Fruit fly (Drosophila melanogaster) whole organism, adult: Measurements from ENCODE around the gene CG34160.

Experiments
- CG11617 ChIP-seq: fragments of 200-800 bp; sonication (Bioruptor generic); optimal IDR thresholded peaks from 2 replicates; lab custom pipeline; 2017; ENCODE audit warnings: mild to moderate bottlenecking, missing biosample characterization, missing genetic modification reagents, missing genetic modification characterization
- CG12768 ChIP-seq: fragments of 200-800 bp; sonication (Bioruptor generic); optimal IDR thresholded peaks from 2 replicates; lab custom pipeline; 2017; ENCODE audit warnings: missing biosample characterization, missing genetic modification characterization, mild to moderate bottlenecking, moderate library complexity, missing genetic modification reagents
- CG14711 ChIP-seq: fragments of 200-800 bp; sonication (Bioruptor generic); optimal IDR thresholded peaks from 2 replicates; lab custom pipeline; 2018; ENCODE audit warnings: missing biosample characterization, mild to moderate bottlenecking, missing genetic modification characterization, moderate library complexity
- CG1620 ChIP-seq: fragments of 200-800 bp; sonication (Bioruptor generic); optimal IDR thresholded peaks from 2 replicates; lab custom pipeline; 2016; ENCODE audit warnings: missing biosample characterization, missing genetic modification characterization
- CG33017 ChIP-seq: fragments of 200-800 bp; sonication (Bioruptor generic); optimal IDR thresholded peaks from 2 replicates; lab custom pipeline; 2018; ENCODE audit warnings: missing biosample characterization, mild to moderate bottlenecking, missing genetic modification characterization, moderate library complexity
- CG5204 ChIP-seq: fragments of 200-800 bp; sonication (Bioruptor generic); optimal IDR thresholded peaks from 2 replicates; lab custom pipeline; 2016; ENCODE audit warnings: missing biosample characterization, missing genetic modification characterization
- CG7045 ChIP-seq: fragments of 200-800 bp; sonication (Bioruptor generic); optimal IDR thresholded peaks from 2 replicates; lab custom pipeline; 2017; ENCODE audit warnings: missing biosample characterization, mild to moderate bottlenecking, missing genetic modification characterization
- CG7101 ChIP-seq: fragments of 200-800 bp; sonication (Bioruptor generic); optimal IDR thresholded peaks from 2 replicates; lab custom pipeline; 2018; ENCODE audit warnings: missing biosample characterization, mild to moderate bottlenecking, missing genetic modification characterization, moderate library complexity
- Clk ChIP-seq: fragments of 200-800 bp; sonication (Bioruptor generic); optimal IDR thresholded peaks from 2 replicates; lab custom pipeline; 2017; ENCODE audit warnings: missing biosample characterization, missing genetic modification characterization
- Crg-1 ChIP-seq: fragments of 200-800 bp; sonication (Bioruptor generic); optimal IDR thresholded peaks from 2 replicates; lab custom pipeline; 2016; ENCODE audit warnings: missing biosample characterization, missing genetic modification characterization
- Hr96 ChIP-seq: fragments of 200-800 bp; sonication (Bioruptor generic); optimal IDR thresholded peaks from 2 replicates; lab custom pipeline; 2016; ENCODE audit warnings: missing biosample characterization, missing genetic modification characterization
- Mnt ChIP-seq: fragments of 200-800 bp; sonication (Bioruptor generic); optimal IDR thresholded peaks from 2 replicates; lab custom pipeline; 2016; ENCODE audit warnings: missing biosample characterization, mild to moderate bottlenecking, missing genetic modification characterization
- bab1 ChIP-seq: fragments of 200-800 bp; sonication (Bioruptor generic); optimal IDR thresholded peaks from 3 replicates; lab custom pipeline; 2019; ENCODE audit warnings: missing biosample characterization, mild to moderate bottlenecking, missing genetic modification characterization, moderate library complexity
- cic ChIP-seq: fragments of 200-800 bp; sonication (Bioruptor generic); optimal IDR thresholded peaks from 2 replicates; lab custom pipeline; 2017; ENCODE audit warnings: missing biosample characterization, mild to moderate bottlenecking, missing genetic modification characterization, moderate library complexity
- cnc ChIP-seq, 2 experiments: fragments of >200 bp; optimal IDR thresholded peaks; 2 replicates each; lab custom pipeline; 2017
- kay ChIP-seq: fragments of 200-800 bp; sonication (Bioruptor generic); peaks from one replicate; lab custom pipeline; 2016; ENCODE audit warnings: missing biosample characterization, missing genetic modification characterization, borderline replicate concordance
- ovo ChIP-seq: fragments of 200-800 bp; sonication (Bioruptor generic); optimal IDR thresholded peaks from 2 replicates; lab custom pipeline; 2016; ENCODE audit warnings: missing biosample characterization, missing genetic modification characterization
- pad ChIP-seq: fragments of 200-800 bp; sonication (Bioruptor generic); optimal IDR thresholded peaks from 3 replicates; lab custom pipeline; 2017; ENCODE audit warnings: missing biosample characterization, missing genetic modification characterization, mild to moderate bottlenecking, moderate library complexity, missing genetic modification reagents
- tj ChIP-seq: fragments of 200-800 bp; sonication (Bioruptor generic); optimal IDR thresholded peaks from 3 replicates; lab custom pipeline; 2017; ENCODE audit warnings: missing biosample characterization, mild to moderate bottlenecking, missing genetic modification characterization, moderate library complexity
- toe ChIP-seq: fragments of 200-800 bp; sonication (Bioruptor generic); optimal IDR thresholded peaks from 2 replicates; lab custom pipeline; 2016; ENCODE audit warnings: missing biosample characterization, missing genetic modification characterization

The CG34160 gene

dm6 chr2L:10614660-10615479 is 35.3 kb downstream of the CG34160 start:
- TF ChIP-seq Crg-1 (GFP tag; lab: Kevin White, UChicago): no peak
- no peak for TF ChIP-seq Mnt
- peak; percentile 4 for TF ChIP-seq kay

- TF ChIP-seq ovo (GFP tag; lab: Kevin White, UChicago) (no peak), Hr96 (GFP tag; lab: Kevin White, UChicago) (no peak), CG12768 (GFP tag; lab: Kevin White, UChicago) (no peak), cic (GFP tag; lab: Kevin White, UChicago) (no peak), Clk (GFP tag; lab: Kevin White, UChicago) (no peak), CG7101 (tag; lab: Kevin White, UChicago) (no peak), CG33017 (no peak), CG14711 (tag; lab: Kevin White, UChicago) (no peak), CG1620 (no peak), tj (no peak), cnc (optimal IDR thresholded peaks at IDR 0.05; lab: Kevin White, UChicago) (no peak), kay (no peak), CG11617 (no peak), bab1 (GFP tag; lab: Kevin White, UChicago) (no peak), toe (GFP tag; lab: Kevin White, UChicago) (no peak), pad (GFP tag; lab: Kevin White, UChicago) (no peak), Crg-1 (GFP tag; lab: Kevin White, UChicago) (no peak), Mnt (no peak), CG7045 (GFP tag; lab: Kevin White, UChicago) (no peak)
Measured at dm6 chr2L:10615889-10616288, 36.3 kb downstream of the CG34160 start.

- no peak for TF ChIP-seq Crg-1 (GFP tag; lab: Kevin White, UChicago)
- TF ChIP-seq cnc (optimal IDR thresholded peaks at IDR 0.05; lab: Kevin White, UChicago): no peak
- TF ChIP-seq CG11617: no peak
- TF ChIP-seq kay: no peak
- no peak for TF ChIP-seq CG7045 (GFP tag; lab: Kevin White, UChicago)
- TF ChIP-seq bab1 (GFP tag; lab: Kevin White, UChicago): no peak
- no peak for TF ChIP-seq cic (GFP tag; lab: Kevin White, UChicago)
- TF ChIP-seq toe (GFP tag; lab: Kevin White, UChicago): no peak
- TF ChIP-seq Clk (GFP tag; lab: Kevin White, UChicago): no peak
- TF ChIP-seq CG7101 (tag; lab: Kevin White, UChicago): no peak
- TF ChIP-seq CG12768 (GFP tag; lab: Kevin White, UChicago): no peak
- no peak for TF ChIP-seq tj
Measured at dm6 chr2L:10616767-10617166, 37.2 kb downstream of the CG34160 start.

dm6 chr2L:10625935-10626334 is 46.4 kb downstream of the CG34160 start:
- TF ChIP-seq cnc (optimal IDR thresholded peaks at IDR 0.05; lab: Kevin White, UChicago) (no peak), CG12768 (GFP tag; lab: Kevin White, UChicago) (no peak), Hr96 (GFP tag; lab: Kevin White, UChicago) (no peak), CG33017 (no peak), bab1 (GFP tag; lab: Kevin White, UChicago) (no peak), tj (no peak), Mnt (no peak), kay (no peak), pad (GFP tag; lab: Kevin White, UChicago) (no peak), Crg-1 (GFP tag; lab: Kevin White, UChicago) (no peak), Clk (GFP tag; lab: Kevin White, UChicago) (no peak), CG5204 (GFP tag; lab: Kevin White, UChicago) (no peak), ovo (GFP tag; lab: Kevin White, UChicago) (no peak), CG7045 (GFP tag; lab: Kevin White, UChicago) (no peak), toe (GFP tag; lab: Kevin White, UChicago) (no peak), CG1620 (no peak), CG11617 (no peak), CG7101 (tag; lab: Kevin White, UChicago) (no peak), CG14711 (tag; lab: Kevin White, UChicago) (no peak), cic (GFP tag; lab: Kevin White, UChicago) (no peak)
